Worm (Caenorhabditis elegans) whole organism, L4 larva: ENCODE results near the gene C38D4.7.

Experiments
- lir-3 ChIP-seq: sonication (generic microtip); optimal IDR thresholded peaks from 2 replicates; lab custom pipeline; 2016; ENCODE audit warnings: mild to moderate bottlenecking, missing genetic modification characterization, missing compliant biosample characterization
- lsy-2 ChIP-seq, 2 experiments: fragments of 150-350 bp in 1 of 2; sonication (generic microtip) in 1 of 2; optimal IDR thresholded peaks; 2 replicates each; lab custom pipeline; 2014 to 2017; ENCODE audit warnings: missing biosample characterization in 2 of 2, missing genetic modification characterization in 2 of 2
- nhr-237 ChIP-seq: sonication (generic microtip); optimal IDR thresholded peaks from 2 replicates; lab custom pipeline; 2017; ENCODE audit warnings: missing biosample characterization, missing genetic modification characterization
- nhr-25 ChIP-seq: sonication (generic microtip); optimal IDR thresholded peaks from 2 replicates; lab custom pipeline; 2017; ENCODE audit warnings: missing genetic modification characterization, mild to moderate bottlenecking, missing compliant biosample characterization, antibody characterized with exemption, moderate library complexity, borderline replicate concordance; ENCODE audit not compliant: insufficient read depth
- tag-97 ChIP-seq: fragments of 200-800 bp; sonication (Bioruptor generic); IDR thresholded peaks from 2 replicates; pipeline ENCODE4 v1.3.6; 2022; ENCODE audit warnings: missing genetic modification characterization, missing compliant biosample characterization
- zip-2 ChIP-seq: fragments of 150-350 bp; optimal IDR thresholded peaks from 2 replicates; lab custom pipeline; 2014; ENCODE audit warnings: missing biosample characterization, missing genetic modification characterization
- ztf-11 ChIP-seq: fragments of 150-350 bp; optimal IDR thresholded peaks from 2 replicates; lab custom pipeline; 2014; ENCODE audit warnings: missing biosample characterization, missing genetic modification characterization

DNA sequence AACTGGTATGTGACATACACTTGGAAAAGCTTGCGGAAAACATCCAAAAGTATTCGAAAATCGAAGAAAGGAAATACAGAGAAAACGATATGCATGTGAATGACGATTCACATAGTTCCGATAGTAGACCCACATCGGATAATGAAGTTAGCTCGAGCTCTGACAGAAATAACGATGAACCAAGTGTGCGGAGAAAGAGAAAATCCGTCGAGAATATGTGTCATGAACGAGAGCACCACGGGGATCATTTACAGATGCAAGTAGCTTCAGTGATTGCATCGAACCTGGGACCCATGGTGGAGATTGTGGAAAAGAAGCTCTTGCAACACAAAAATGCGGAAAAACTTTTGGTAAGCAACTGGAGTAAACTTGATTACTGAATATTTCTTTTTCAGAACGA, 45.9 kb upstream of the C38D4.7 start:
- no peak for TF ChIP-seq nhr-237 (tag; lab: Kevin White, UChicago)
- TF ChIP-seq tag-97, result no peak
- TF ChIP-seq lir-3 (tag; lab: Kevin White, UChicago), result no peak
- TF ChIP-seq ztf-11 (tag; lab: Kevin White, UChicago), result no peak
- no peak for TF ChIP-seq lsy-2 (tag; optimal IDR thresholded peaks at IDR 0.05; lab: Kevin White, UChicago)
- no peak for TF ChIP-seq zip-2 (tag; lab: Kevin White, UChicago)
- no peak for TF ChIP-seq nhr-25 (tag; lab: Kevin White, UChicago)
